Fruit fly (Drosophila melanogaster): ENCODE data around the gene snsl.
A peak's percentile ranks its signal among the peaks of the same experiment; 100 is the strongest.

The snsl gene

DNA sequence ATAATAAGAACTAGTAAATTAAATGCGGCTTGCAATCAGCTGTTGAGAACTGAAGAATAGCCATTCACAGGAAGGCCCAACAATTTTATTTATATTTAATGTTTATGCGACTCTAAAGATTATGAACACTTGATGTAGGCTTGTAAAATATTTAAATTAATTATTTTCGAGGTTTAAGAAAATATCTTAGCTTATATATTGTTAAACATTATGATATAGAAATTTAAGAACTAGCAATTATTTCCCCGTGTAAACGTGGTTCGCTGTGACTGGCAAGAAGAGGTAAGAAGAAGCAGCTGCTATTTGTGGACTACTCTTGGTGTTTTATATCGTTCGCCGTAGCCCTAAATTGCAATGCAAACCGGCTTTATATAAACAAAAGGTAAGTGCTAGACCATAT, 38.7 kb upstream of the snsl start, which contains the start of the genes mRpL24 and betaggt-I (continued):
- TF ChIP-seq CG7963 (GFP tag; IDR thresholded peaks at IDR 0.05; ENCODE audit: partially characterized antibody), result no peak
- TF ChIP-seq Rfx (GFP tag; IDR thresholded peaks at IDR 0.05), result peak; percentile 98
- TF ChIP-seq tx (GFP tag; optimal IDR thresholded peaks at IDR 0.05), result peak; percentile 74
- peak; percentile 97 for TF ChIP-seq CG14441 (GFP tag; IDR thresholded peaks at IDR 0.05)
- peak; percentile 50 for TF ChIP-seq Atf-2 (GFP tag; optimal IDR thresholded peaks at IDR 0.05)
- TF ChIP-seq otp (GFP tag; IDR thresholded peaks at IDR 0.05), result peak; percentile 95
- no peak for TF ChIP-seq CG17568 (GFP tag; optimal IDR thresholded peaks at IDR 0.05)
- peak; percentile 61 for TF ChIP-seq shn (GFP tag; optimal IDR thresholded peaks at IDR 0.05)
- peak; percentile 94 for TF ChIP-seq Ets65A (GFP tag)
- TF ChIP-seq CG32532 (GFP tag; IDR thresholded peaks at IDR 0.05), result peak; percentile 97
- TF ChIP-seq fd96Cb (tag; optimal IDR thresholded peaks at IDR 0.05), result peak; percentile 94
- TF ChIP-seq org-1 (GFP tag; optimal IDR thresholded peaks at IDR 0.05), result peak; percentile 86
- peak; percentile 78 for TF ChIP-seq CG12744 (GFP tag; optimal IDR thresholded peaks at IDR 0.05)
- TF ChIP-seq ssp (GFP tag; IDR thresholded peaks at IDR 0.05), result peak; percentile 88
- peak; percentile 66 for TF ChIP-seq CG31365 (tag; optimal IDR thresholded peaks at IDR 0.05)
- TF ChIP-seq Eip74EF (GFP tag; optimal IDR thresholded peaks at IDR 0.05), result peak in 1 of 2 experiments; percentile 92
- peak; percentile 83 for TF ChIP-seq mam (GFP tag; optimal IDR thresholded peaks at IDR 0.05)
- peak; percentile 98 for TF ChIP-seq CG17361 (GFP tag; IDR thresholded peaks at IDR 0.05)
- peak; percentile 1 for TF ChIP-seq Sin3A (optimal IDR thresholded peaks at IDR 0.05)
- TF ChIP-seq Optix (GFP tag; IDR thresholded peaks at IDR 0.05), result peak; percentile 79
- TF ChIP-seq CG14667 (GFP tag; IDR thresholded peaks at IDR 0.05), result peak; percentile 93
- TF ChIP-seq Atf3 (GFP tag; optimal IDR thresholded peaks at IDR 0.05), result peak; percentile 69
- peak; percentile 92 for TF ChIP-seq rib (GFP tag; IDR thresholded peaks at IDR 0.05)
- peak; percentile 97 for TF ChIP-seq lab (GFP tag; optimal IDR thresholded peaks at IDR 0.05)
- peak; percentile 93 for TF ChIP-seq CG18764 (GFP tag; optimal IDR thresholded peaks at IDR 0.05)
- TF ChIP-seq ewg (GFP tag; optimal IDR thresholded peaks at IDR 0.05), result peak; percentile 91
- peak; percentile 95 for TF ChIP-seq CG1233 (GFP tag; optimal IDR thresholded peaks at IDR 0.05)
- TF ChIP-seq CG4707 (GFP tag; optimal IDR thresholded peaks at IDR 0.05), result peak; percentile 83
- TF ChIP-seq CG12219 (GFP tag; optimal IDR thresholded peaks at IDR 0.05), result peak; percentile 88
- peak; percentile 89 for TF ChIP-seq chn (GFP tag; optimal IDR thresholded peaks at IDR 0.05)
- TF ChIP-seq Poxn (GFP tag; IDR thresholded peaks at IDR 0.05), result peak; percentile 86
- TF ChIP-seq CG31224 (GFP tag; IDR thresholded peaks at IDR 0.05), result peak; percentile 93
- TF ChIP-seq trh (GFP tag; optimal IDR thresholded peaks at IDR 0.05), result peak; percentile 89
- TF ChIP-seq CG18011 (GFP tag; optimal IDR thresholded peaks at IDR 0.05), result peak; percentile 85
- TF ChIP-seq gsb (GFP tag; IDR thresholded peaks at IDR 0.05), result peak; percentile 92
- TF ChIP-seq so (GFP tag; IDR thresholded peaks at IDR 0.05), result peak; percentile 94
- TF ChIP-seq Aef1 (GFP tag; IDR thresholded peaks at IDR 0.05), result peak; percentile 94
- TF ChIP-seq crol (GFP tag; IDR thresholded peaks at IDR 0.05), result peak; percentile 62
- peak; percentile 80 for TF ChIP-seq pum (GFP tag; optimal IDR thresholded peaks at IDR 0.05)
- TF ChIP-seq Hr78 (GFP tag; optimal IDR thresholded peaks at IDR 0.05), result no peak
- peak; percentile 89 for TF ChIP-seq ATbp (GFP tag; optimal IDR thresholded peaks at IDR 0.05)
- peak; percentile 90 for TF ChIP-seq gt (GFP tag; IDR thresholded peaks at IDR 0.05)
- peak; percentile 87 for TF ChIP-seq Ravus (GFP tag; IDR thresholded peaks at IDR 0.05)
- peak; percentile 75 for TF ChIP-seq Jarid2 (GFP tag; optimal IDR thresholded peaks at IDR 0.05)
- peak; percentile 96 for TF ChIP-seq CG13894 (tag; optimal IDR thresholded peaks at IDR 0.05)
- TF ChIP-seq CG15479 (GFP tag; optimal IDR thresholded peaks at IDR 0.05), result no peak
- TF ChIP-seq lola (GFP tag; optimal IDR thresholded peaks at IDR 0.05), result peak in 1 of 3 experiments; percentile 96
- TF ChIP-seq CG12391 (tag; optimal IDR thresholded peaks at IDR 0.05), result peak; percentile 99
- TF ChIP-seq CG30431 (GFP tag; optimal IDR thresholded peaks at IDR 0.05), result peak; percentile 87
- TF ChIP-seq Rx (GFP tag; IDR thresholded peaks at IDR 0.05), result peak; percentile 97
- peak; percentile 97 for TF ChIP-seq bcd (GFP tag; optimal IDR thresholded peaks at IDR 0.05)

All from whole organism, embryonic.